Fruit fly (Drosophila melanogaster): ENCODE results near the gene Crg-1.

Crg-1 gene

DNA sequence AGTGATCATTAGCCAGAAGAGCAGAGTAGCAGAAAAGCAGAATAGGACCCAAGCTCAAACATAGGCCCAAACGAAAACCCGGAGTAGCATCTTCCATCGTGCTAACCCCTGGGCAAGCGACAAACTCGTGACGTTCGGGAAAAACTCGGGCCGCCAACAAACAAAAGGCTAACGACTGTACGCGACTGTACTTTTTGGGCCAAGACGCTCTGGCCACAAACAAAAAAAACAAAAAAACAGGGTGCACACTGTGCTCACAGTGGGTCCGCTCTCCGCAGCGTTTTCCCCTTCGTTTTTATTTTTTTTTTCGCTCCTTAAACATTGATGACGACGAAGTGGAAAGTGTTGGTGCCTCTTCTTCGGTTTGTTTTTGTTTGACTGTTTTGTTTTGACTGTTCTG, 49.9 kb downstream of the Crg-1 start:
- TF ChIP-seq Lpt (GFP tag; optimal IDR thresholded peaks at IDR 0.05): peak; percentile 26
- TF ChIP-seq pdm3 (GFP tag; optimal IDR thresholded peaks at IDR 0.05): no peak
- TF ChIP-seq CG3032 (tag; optimal IDR thresholded peaks at IDR 0.05): no peak
- peak; percentile 40; the same call in 1 of the 3 replicates for TF ChIP-seq CG8119 (GFP tag; IDR thresholded peaks at IDR 0.05)
- no peak for TF ChIP-seq CG1621 (tag; optimal IDR thresholded peaks at IDR 0.05)
- peak; percentile 2 for TF ChIP-seq CG32006 (GFP tag; optimal IDR thresholded peaks at IDR 0.05)
- TF ChIP-seq fkh (GFP tag; optimal IDR thresholded peaks at IDR 0.05): peak; percentile 3
- peak; percentile 48 for TF ChIP-seq Eip78C (GFP tag)
- TF ChIP-seq CG6808 (GFP tag; optimal IDR thresholded peaks at IDR 0.05): peak; percentile 17
- peak; percentile 23; the same call in 1 of the 2 replicates for TF ChIP-seq CG15336 (GFP tag; IDR thresholded peaks at IDR 0.05)
- 0 out of 3 replicates have a peak, but pooled peaks have one; percentile 32 for TF ChIP-seq eg (GFP tag; IDR thresholded peaks at IDR 0.05)
- no peak for TF ChIP-seq CG8632 (GFP tag; optimal IDR thresholded peaks at IDR 0.05)
- TF ChIP-seq svp (GFP tag): no peak
- TF ChIP-seq CG6163 (GFP tag; IDR thresholded peaks at IDR 0.05): peak; percentile 38; the same call in 1 of the 3 replicates

DNA sequence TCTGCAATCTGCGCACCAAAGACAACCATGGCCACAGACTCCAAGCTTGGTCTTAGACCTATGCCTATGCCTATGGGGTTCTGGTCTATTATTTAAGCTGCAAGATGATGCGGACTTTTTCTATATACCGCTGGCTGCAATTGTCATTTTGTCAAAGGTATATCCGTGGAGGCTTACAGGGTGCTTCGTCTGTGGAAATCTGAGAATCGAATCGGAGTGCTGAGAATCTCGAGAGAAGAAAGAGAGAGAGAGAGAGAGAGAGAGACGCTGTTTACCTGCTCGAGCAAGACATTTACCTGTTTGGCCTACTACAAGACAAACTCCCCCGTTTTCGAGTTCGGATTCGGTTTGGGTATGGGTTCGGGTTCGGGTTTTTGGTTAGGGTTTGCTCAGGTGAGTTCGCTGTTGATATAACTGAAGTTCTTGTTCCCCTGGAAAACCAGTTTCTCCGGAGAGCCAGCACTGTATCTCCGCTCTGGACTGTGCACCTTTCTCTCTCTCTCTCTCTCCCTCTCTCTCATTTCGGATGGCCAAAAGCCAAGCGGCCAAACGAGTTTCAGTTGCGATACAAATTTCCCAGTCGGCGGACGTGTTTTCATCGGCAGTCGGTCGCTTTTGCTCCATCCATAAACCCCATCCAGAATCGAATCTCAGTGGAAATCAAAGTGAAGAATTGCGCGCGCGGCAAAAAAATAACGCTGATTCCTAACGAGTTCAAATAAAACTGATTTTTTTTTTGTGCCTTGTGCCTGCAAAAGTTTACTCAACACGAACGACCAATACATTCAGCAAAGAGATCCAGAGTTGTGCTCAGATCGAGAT, 52.5 kb downstream of the Crg-1 start:
- TF ChIP-seq lz (GFP tag; optimal IDR thresholded peaks at IDR 0.05) (no peak), Blimp-1 (GFP tag; optimal IDR thresholded peaks at IDR 0.05) (no peak), CG16779 (tag; optimal IDR thresholded peaks at IDR 0.05) (no peak), Eip75B (GFP tag; optimal IDR thresholded peaks at IDR 0.05) (peak; percentile 12), CG6163 (GFP tag; IDR thresholded peaks at IDR 0.05) (0 out of 3 replicates have a peak, but pooled peaks have one; percentile 25), Lpt (GFP tag; optimal IDR thresholded peaks at IDR 0.05) (peak; percentile 21), svp (GFP tag) (no peak), Gug (GFP tag; IDR thresholded peaks at IDR 0.05) (no peak), topi (GFP tag; optimal IDR thresholded peaks at IDR 0.05) (no peak), CG4318 (GFP tag; optimal IDR thresholded peaks at IDR 0.05) (no peak), esn (GFP tag; optimal IDR thresholded peaks at IDR 0.05) (no peak), fd85E (GFP tag; optimal IDR thresholded peaks at IDR 0.05) (peak; percentile 27), ss (GFP tag; optimal IDR thresholded peaks at IDR 0.05) (peak; percentile 12 to 43), vri (GFP tag; optimal IDR thresholded peaks at IDR 0.05) (peak; percentile 23), CG6276 (GFP tag; optimal IDR thresholded peaks at IDR 0.05) (peak; percentile 49), achi (GFP tag; optimal IDR thresholded peaks at IDR 0.05) (peak; percentile 22), CG11902 (GFP tag; optimal IDR thresholded peaks at IDR 0.05) (no peak), fkh (GFP tag; optimal IDR thresholded peaks at IDR 0.05) (peak; percentile 68), Sox15 (GFP tag; optimal IDR thresholded peaks at IDR 0.05) (no peak), net (GFP tag; optimal IDR thresholded peaks at IDR 0.05) (peak; percentile 38), CG9139 (GFP tag; optimal IDR thresholded peaks at IDR 0.05) (peak; percentile 8), CG1621 (tag; optimal IDR thresholded peaks at IDR 0.05) (no peak), Sox102F (GFP tag; optimal IDR thresholded peaks at IDR 0.05) (peak; percentile 49), Eip78C (GFP tag) (peak; percentile 66), CG34406 (GFP tag; optimal IDR thresholded peaks at IDR 0.05) (no peak), CG6808 (GFP tag; optimal IDR thresholded peaks at IDR 0.05) (peak; percentile 38), CG3919 (GFP tag; optimal IDR thresholded peaks at IDR 0.05) (peak; percentile 53), CG15336 (GFP tag; IDR thresholded peaks at IDR 0.05) (peak; percentile 35; the same call in 1 of the 2 replicates), CG8119 (GFP tag; IDR thresholded peaks at IDR 0.05) (peak; percentile 50; the same call in 2 of the 3 replicates), CG6854 (GFP tag; optimal IDR thresholded peaks at IDR 0.05) (peak; percentile 48), CG11762 (GFP tag; optimal IDR thresholded peaks at IDR 0.05; ENCODE audit: insufficient read depth) (no peak), CG10669 (GFP tag; optimal IDR thresholded peaks at IDR 0.05) (no peak), eg (GFP tag; IDR thresholded peaks at IDR 0.05) (peak; percentile 35; the same call in 1 of the 3 replicates), Hr38 (GFP tag; optimal IDR thresholded peaks at IDR 0.05) (no peak)
